Worm (Caenorhabditis elegans) whole organism, L4/young adult: ENCODE data around the gene srd-70.

Source experiments
- W03F9.2 ChIP-seq: fragments of 150-350 bp; optimal IDR thresholded peaks from 2 replicates; lab custom pipeline; 2014; ENCODE audit warnings: missing biosample characterization, missing genetic modification characterization
- dao-5 ChIP-seq: sonication (generic microtip); optimal IDR thresholded peaks from 2 replicates; lab custom pipeline; 2016; ENCODE audit warnings: missing genotype, missing genetic modification characterization, moderate library complexity, missing compliant biosample characterization
- him-1 ChIP-seq: sonication (generic microtip); optimal IDR thresholded peaks from 2 replicates; lab custom pipeline; 2016; ENCODE audit warnings: missing genotype, missing genetic modification reagents, missing genetic modification characterization, missing compliant biosample characterization

Gene srd-70

DNA sequence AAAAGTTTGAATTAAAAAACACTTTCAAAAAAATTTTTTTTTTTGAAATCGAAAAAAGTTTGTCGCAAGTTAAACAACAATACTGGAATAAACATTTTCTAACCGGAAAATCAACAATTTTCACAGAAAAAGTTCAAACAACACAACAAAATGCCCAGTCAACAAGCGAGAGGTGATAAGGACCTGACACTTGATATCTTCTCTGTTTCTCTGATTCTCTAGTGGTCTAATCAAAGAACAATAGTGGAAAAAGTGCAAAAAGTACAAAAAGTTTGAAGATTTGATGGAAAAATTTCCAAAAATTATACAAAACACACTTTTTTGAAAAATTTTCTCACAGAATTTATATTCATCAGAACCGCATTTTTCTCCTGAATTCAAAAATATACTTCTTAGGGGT, 30.5 kb upstream of the srd-70 start:
- no peak for TF ChIP-seq dao-5 (tag; lab: Kevin White, UChicago)
- TF ChIP-seq him-1 (tag; lab: Kevin White, UChicago): no peak
- no peak for TF ChIP-seq W03F9.2 (tag; lab: Kevin White, UChicago)

ce11 chrV:20424229-20425182, 29.4 kb upstream of the srd-70 start:
- TF ChIP-seq W03F9.2 (tag; lab: Kevin White, UChicago) (peak; percentile 37), dao-5 (tag; lab: Kevin White, UChicago) (no peak), him-1 (tag; lab: Kevin White, UChicago) (no peak)

DNA sequence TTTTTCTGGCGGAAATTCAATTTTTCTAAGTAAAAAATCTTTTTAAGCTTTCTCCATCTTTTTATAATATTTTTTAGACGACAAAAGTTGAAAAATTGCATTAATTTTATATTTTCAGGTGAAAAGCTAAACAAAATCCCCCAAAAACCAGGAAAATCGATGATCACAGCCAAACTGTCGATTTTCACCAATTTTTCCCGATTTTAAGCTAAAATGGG, 28.8 kb upstream of the srd-70 start, which contains the start of the genes fce-2 and F48F5.8:
TSS of gene fce-2 (plus strand) at position 119 of the 218 bp plus-strand sequence.
TSS of gene F48F5.8 (plus strand) at position 160 of the 218 bp plus-strand sequence.
- TF ChIP-seq him-1 (tag; lab: Kevin White, UChicago): no peak
- TF ChIP-seq W03F9.2 (tag; lab: Kevin White, UChicago): no peak
- TF ChIP-seq dao-5 (tag; lab: Kevin White, UChicago): no peak

ce11 chrV:20445898-20446297, 8.0 kb upstream of the srd-70 start:
- TF ChIP-seq him-1 (tag; lab: Kevin White, UChicago): no peak
- no peak for TF ChIP-seq dao-5 (tag; lab: Kevin White, UChicago)
- no peak for TF ChIP-seq W03F9.2 (tag; lab: Kevin White, UChicago)

DNA sequence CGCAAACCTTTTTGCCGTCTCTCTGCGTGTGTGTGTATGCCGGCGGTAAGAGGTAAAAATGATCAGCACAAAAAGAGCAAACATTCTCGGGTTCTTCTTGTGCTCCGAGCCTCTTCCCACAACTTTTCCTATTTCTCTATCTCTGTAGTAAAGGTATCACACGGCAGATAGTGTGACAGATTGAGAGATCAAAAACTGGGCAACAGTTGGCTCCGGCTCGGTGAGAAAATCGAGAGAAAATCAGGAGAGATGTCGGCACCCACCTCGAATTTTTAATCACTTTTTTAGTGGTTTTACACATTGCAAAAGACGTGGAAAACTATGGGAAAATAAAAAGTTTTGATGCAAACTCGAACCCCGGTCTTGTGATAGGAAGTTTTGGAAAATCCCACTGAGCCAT, 2.1 kb upstream of the srd-70 start:
- TF ChIP-seq W03F9.2 (tag; lab: Kevin White, UChicago) (no peak), dao-5 (tag; lab: Kevin White, UChicago) (no peak), him-1 (tag; lab: Kevin White, UChicago) (no peak)

DNA sequence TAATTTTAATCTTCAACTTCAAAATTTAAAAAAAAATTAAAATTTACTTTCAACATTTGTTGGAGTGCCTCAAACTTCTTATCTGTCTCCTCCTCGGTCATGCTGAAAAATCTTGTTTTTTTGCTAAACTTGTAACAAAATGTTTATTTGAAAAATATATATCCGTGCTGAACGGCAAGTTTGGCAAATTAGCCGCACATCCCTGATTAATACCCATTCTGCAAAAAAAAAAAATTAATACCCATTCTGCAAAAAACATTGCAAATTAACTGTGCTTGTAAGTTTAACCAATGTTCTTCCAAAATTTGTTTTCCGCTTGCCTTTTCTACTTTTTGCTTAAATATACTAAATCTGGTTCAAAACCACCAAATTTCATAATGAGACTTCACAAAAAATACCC, 827 bp upstream of the srd-70 start, which contains the start of gene F48F5.6:
TSS of gene F48F5.6 (minus strand) at position 101 of the 400 bp plus-strand sequence.
- no peak for TF ChIP-seq dao-5 (tag; lab: Kevin White, UChicago)
- TF ChIP-seq him-1 (tag; lab: Kevin White, UChicago): no peak
- no peak for TF ChIP-seq W03F9.2 (tag; lab: Kevin White, UChicago)

DNA sequence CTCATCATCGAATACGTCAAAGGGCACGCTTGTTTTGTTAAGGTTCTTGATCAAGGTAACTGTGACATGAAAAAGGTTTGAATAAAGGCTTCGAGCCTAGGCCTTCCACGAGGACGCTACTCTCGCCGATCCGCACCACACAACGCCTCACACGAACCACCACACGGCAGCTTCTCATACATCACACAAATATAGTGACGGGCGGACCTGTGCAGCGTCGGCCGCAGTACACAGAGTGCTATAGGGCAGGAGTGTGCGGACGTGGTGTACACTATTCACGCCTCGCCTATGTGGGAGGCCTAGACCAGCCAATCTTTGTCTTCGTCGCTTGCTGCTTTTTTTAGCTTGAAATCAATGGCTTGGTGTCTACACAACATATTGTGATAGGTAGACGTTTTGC, 1.7 kb downstream of the srd-70 start:
- no peak for TF ChIP-seq dao-5 (tag; lab: Kevin White, UChicago)
- TF ChIP-seq W03F9.2 (tag; lab: Kevin White, UChicago): no peak
- TF ChIP-seq him-1 (tag; lab: Kevin White, UChicago): no peak

DNA sequence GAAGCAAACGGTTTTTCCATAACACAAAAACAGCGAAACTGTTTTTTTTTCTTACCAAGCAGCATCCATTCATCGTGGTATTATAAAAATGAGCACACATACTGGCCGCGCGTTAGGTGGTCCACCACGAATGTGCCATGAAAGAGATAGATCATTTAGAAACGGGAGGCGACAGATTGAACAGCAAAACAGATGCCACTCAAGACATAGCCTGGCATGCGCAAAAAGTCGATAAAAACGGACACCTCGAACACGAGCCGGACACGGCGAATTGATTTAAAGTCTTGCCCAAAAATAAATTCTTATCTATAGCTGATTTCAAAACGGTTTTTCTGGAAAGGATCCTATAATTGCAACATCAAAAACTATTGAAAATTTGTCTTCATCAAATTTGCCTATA, 3.2 kb downstream of the srd-70 start:
- TF ChIP-seq W03F9.2 (tag; lab: Kevin White, UChicago) (no peak), dao-5 (tag; lab: Kevin White, UChicago) (no peak), him-1 (tag; lab: Kevin White, UChicago) (no peak)

ce11 chrV:20460808-20461207, 6.9 kb downstream of the srd-70 start, which contains the start of gene B0250.18:
TSS of gene B0250.18 (minus strand) at chrV:20460908.
- TF ChIP-seq him-1 (tag; lab: Kevin White, UChicago) (no peak), W03F9.2 (tag; lab: Kevin White, UChicago) (no peak), dao-5 (tag; lab: Kevin White, UChicago) (no peak)

DNA sequence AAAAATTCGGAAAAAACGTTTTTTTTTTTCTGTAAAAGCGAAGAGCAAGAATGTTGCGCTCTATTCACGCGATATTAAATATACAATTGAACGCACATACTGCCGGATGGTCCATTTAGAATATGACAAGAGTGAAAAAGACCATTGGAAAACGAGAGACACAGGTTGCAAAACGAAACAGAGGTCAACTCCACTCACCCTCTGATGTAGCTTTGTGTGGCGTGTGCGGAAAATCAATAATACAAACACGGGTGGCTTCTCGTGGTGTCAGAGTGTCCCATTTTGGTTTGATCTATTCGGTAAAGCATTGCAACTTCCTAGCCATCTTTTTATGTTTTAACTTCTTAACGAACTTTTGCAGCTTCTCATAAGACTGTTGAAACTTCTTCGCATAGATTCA, 10.9 kb downstream of the srd-70 start:
- TF ChIP-seq W03F9.2 (tag; lab: Kevin White, UChicago): no peak
- no peak for TF ChIP-seq him-1 (tag; lab: Kevin White, UChicago)
- no peak for TF ChIP-seq dao-5 (tag; lab: Kevin White, UChicago)

- TF ChIP-seq W03F9.2 (tag; lab: Kevin White, UChicago): no peak
- TF ChIP-seq him-1 (tag; lab: Kevin White, UChicago): no peak
Measured at ce11 chrV:20470385-20470784, 16.5 kb downstream of the srd-70 start, which contains the start of gene B0250.8. TSS of gene B0250.8 (minus strand) at chrV:20470485.

- no peak for TF ChIP-seq W03F9.2 (tag; lab: Kevin White, UChicago)
- TF ChIP-seq dao-5 (tag; lab: Kevin White, UChicago): no peak
Measured at ce11 chrV:20475029-20475428, 21.1 kb downstream of the srd-70 start.

ce11 chrV:20475830-20476229, 21.9 kb downstream of the srd-70 start, which contains the start of gene B0250.7:
TSS of gene B0250.7 (minus strand) at chrV:20476061.
- TF ChIP-seq dao-5 (tag; lab: Kevin White, UChicago) (no peak), W03F9.2 (tag; lab: Kevin White, UChicago) (no peak), him-1 (tag; lab: Kevin White, UChicago) (no peak)

- TF ChIP-seq dao-5 (tag; lab: Kevin White, UChicago): no peak
- TF ChIP-seq him-1 (tag; lab: Kevin White, UChicago): no peak
- no peak for TF ChIP-seq W03F9.2 (tag; lab: Kevin White, UChicago)
Measured at ce11 chrV:20476514-20476913, 22.6 kb downstream of the srd-70 start.
